Worm (Caenorhabditis elegans) whole organism, L1 larva: Measurements from ENCODE around the gene nhr-201.

Source experiments
- C04F5.9 ChIP-seq: sonication (generic microtip); optimal IDR thresholded peaks from 2 replicates; lab custom pipeline; 2016; ENCODE audit warnings: missing genetic modification characterization, missing compliant biosample characterization
- C16A3.4 ChIP-seq: fragments of 150-350 bp; optimal IDR thresholded peaks from 2 replicates; lab custom pipeline; 2014; ENCODE audit warnings: missing biosample characterization, missing genetic modification characterization
- C34B4.2 ChIP-seq: sonication (generic microtip); optimal IDR thresholded peaks from 2 replicates; lab custom pipeline; 2017; ENCODE audit warnings: mild to moderate bottlenecking, missing genetic modification characterization, missing compliant biosample characterization
- F16B12.6 ChIP-seq: fragments of 150-350 bp; optimal IDR thresholded peaks from 2 replicates; lab custom pipeline; 2014; ENCODE audit warnings: missing biosample characterization, missing genetic modification characterization
- aha-1 ChIP-seq: fragments of 150-350 bp; optimal IDR thresholded peaks from 2 replicates; lab custom pipeline; 2014; ENCODE audit warnings: missing biosample characterization, missing genetic modification characterization
- alr-1 ChIP-seq: fragments of 200-800 bp; sonication (Bioruptor generic); optimal IDR thresholded peaks from 2 replicates; lab custom pipeline; 2018; ENCODE audit warnings: borderline replicate concordance, mild to moderate bottlenecking, missing genetic modification characterization, missing compliant biosample characterization
- ama-1 ChIP-seq: fragments of 150-350 bp; optimal IDR thresholded peaks from 2 replicates; lab custom pipeline; 2014
- ceh-82 ChIP-seq, 3 experiments: fragments of 150-350 bp in 1 of 3; sonication (generic microtip) in 2 of 3; optimal IDR thresholded peaks; 2 replicates each; lab custom pipeline; 2014 to 2017; ENCODE audit warnings: missing biosample characterization in 3 of 3, missing genetic modification characterization in 3 of 3
- ceh-90 ChIP-seq: sonication (generic microtip); optimal IDR thresholded peaks from 2 replicates; lab custom pipeline; 2016; ENCODE audit warnings: missing genetic modification characterization, missing compliant biosample characterization
- ces-1 ChIP-seq: fragments of 150-350 bp; optimal IDR thresholded peaks from 2 replicates; lab custom pipeline; 2014; ENCODE audit warnings: missing biosample characterization, missing genetic modification reagents, missing genetic modification characterization
- dpl-1 ChIP-seq, 3 experiments: fragments of 150-350 bp in 2 of 3; sonication (generic microtip) in 1 of 3; optimal IDR thresholded peaks; 2 replicates each; lab custom pipeline; 2014 to 2017; ENCODE audit warnings: missing biosample characterization in 3 of 3, missing genetic modification characterization in 3 of 3, missing genetic modification reagents in 3 of 3
- efl-1 ChIP-seq, 4 experiments: fragments of 150-350 bp; optimal IDR thresholded peaks in 3 of 4; peaks in 1 of 4; 1 replicate in 1 of 4; 2 replicates in 3 of 4; lab custom pipeline; 2014; ENCODE audit warnings: missing biosample characterization in 2 of 4, missing genetic modification characterization in 2 of 4, missing genetic modification reagents in 2 of 4
- efl-3 ChIP-seq: fragments of 200-800 bp; sonication (Bioruptor generic); optimal IDR thresholded peaks from 2 replicates; lab custom pipeline; 2018; ENCODE audit warnings: mild to moderate bottlenecking, missing genetic modification characterization, missing compliant biosample characterization
- egl-13 ChIP-seq: sonication (generic microtip); optimal IDR thresholded peaks from 2 replicates; lab custom pipeline; 2016; ENCODE audit warnings: missing genotype, missing genetic modification reagents, missing genetic modification characterization, missing compliant biosample characterization
- ets-5 ChIP-seq: fragments of 200-800 bp; sonication (Bioruptor generic); IDR thresholded peaks from 2 replicates; pipeline ENCODE4 v1.3.6; 2022; ENCODE audit warnings: missing genetic modification characterization, missing compliant biosample characterization
- fkh-4 ChIP-seq: sonication (generic microtip); optimal IDR thresholded peaks from 2 replicates; lab custom pipeline; 2016; ENCODE audit warnings: missing compliant biosample characterization, missing genetic modification characterization, borderline replicate concordance
- hlh-4 ChIP-seq: sonication (generic microtip); optimal IDR thresholded peaks from 2 replicates; lab custom pipeline; 2016; ENCODE audit warnings: mild to moderate bottlenecking, missing genetic modification characterization, missing compliant biosample characterization
- jun-1 ChIP-seq: fragments of 150-350 bp; optimal IDR thresholded peaks from 2 replicates; lab custom pipeline; 2014; ENCODE audit warnings: missing biosample characterization, missing genetic modification reagents, missing genetic modification characterization
- lin-13 ChIP-seq: fragments of 150-350 bp; optimal IDR thresholded peaks from 2 replicates; lab custom pipeline; 2014; ENCODE audit warnings: missing biosample characterization, missing genetic modification reagents, missing genetic modification characterization
- lin-39 ChIP-seq: fragments of 150-350 bp; optimal IDR thresholded peaks from 2 replicates; lab custom pipeline; 2014; ENCODE audit warnings: missing biosample characterization, missing genetic modification reagents, missing genetic modification characterization
- lsy-2 ChIP-seq, 2 experiments: fragments of 150-350 bp; optimal IDR thresholded peaks; 2 replicates each; lab custom pipeline; 2014; ENCODE audit warnings: missing biosample characterization in 2 of 2, missing genetic modification characterization in 2 of 2
- mdl-1 ChIP-seq, 2 experiments: fragments of 150-350 bp; optimal IDR thresholded peaks; 2 replicates each; lab custom pipeline; 2014 to 2017; ENCODE audit warnings: missing biosample characterization in 2 of 2, missing genetic modification characterization in 2 of 2, inconsistent platforms in 1 of 2
- mef-2 ChIP-seq: fragments of 150-350 bp; optimal IDR thresholded peaks from 2 replicates; lab custom pipeline; 2014; ENCODE audit warnings: missing biosample characterization, missing genetic modification characterization
- nhr-19 ChIP-seq: fragments of 200-800 bp; sonication (Bioruptor generic); conservative IDR thresholded peaks from 2 replicates; pipeline ENCODE4 v1.3.6; 2022; ENCODE audit warnings: missing genetic modification characterization, missing compliant biosample characterization
- nhr-28 ChIP-seq: fragments of 150-350 bp; optimal IDR thresholded peaks from 2 replicates; lab custom pipeline; 2014; ENCODE audit warnings: missing biosample characterization, missing genetic modification characterization
- nhr-47 ChIP-seq: sonication (generic microtip); optimal IDR thresholded peaks from 2 replicates; lab custom pipeline; 2016; ENCODE audit warnings: mild to moderate bottlenecking, missing genetic modification characterization, moderate library complexity, missing compliant biosample characterization
- nhr-85 ChIP-seq: sonication (generic microtip); peaks from one replicate; lab custom pipeline; 2016; ENCODE audit warnings: missing genetic modification characterization, inconsistent platforms, missing compliant biosample characterization
- nhr-90 ChIP-seq: sonication (generic microtip); optimal IDR thresholded peaks from 2 replicates; lab custom pipeline; 2016; ENCODE audit warnings: mild to moderate bottlenecking, missing genetic modification characterization, missing compliant biosample characterization; ENCODE audit not compliant: poor library complexity
- pag-3 ChIP-seq: sonication (generic microtip); optimal IDR thresholded peaks from 2 replicates; lab custom pipeline; 2017; ENCODE audit warnings: missing genetic modification characterization, mild to moderate bottlenecking, missing compliant biosample characterization, antibody characterized with exemption, borderline replicate concordance; ENCODE audit not compliant: insufficient read depth
- pqm-1 ChIP-seq: sonication (generic microtip); optimal IDR thresholded peaks from 3 replicates; lab custom pipeline; 2017; ENCODE audit warnings: missing biosample characterization, missing genetic modification characterization
- skn-1 ChIP-seq: fragments of 150-350 bp; optimal IDR thresholded peaks from 2 replicates; lab custom pipeline; 2014; ENCODE audit warnings: missing biosample characterization, missing genetic modification characterization
- snpc-4 ChIP-seq: fragments of 150-350 bp; optimal IDR thresholded peaks from 2 replicates; lab custom pipeline; 2014; ENCODE audit warnings: missing biosample characterization, missing genetic modification characterization
- snu-23 ChIP-seq: sonication (generic microtip); optimal IDR thresholded peaks from 2 replicates; lab custom pipeline; 2016; ENCODE audit warnings: missing genetic modification characterization, missing compliant biosample characterization
- sox-4 ChIP-seq: sonication (generic microtip); optimal IDR thresholded peaks from 2 replicates; lab custom pipeline; 2016; ENCODE audit warnings: missing genetic modification characterization, missing compliant biosample characterization
- sptf-1 ChIP-seq: fragments of 150-350 bp; optimal IDR thresholded peaks from 2 replicates; lab custom pipeline; 2014; ENCODE audit warnings: missing biosample characterization, missing genetic modification characterization
- sup-37 ChIP-seq: fragments of 200-800 bp; sonication (Bioruptor generic); optimal IDR thresholded peaks from 2 replicates; lab custom pipeline; 2018; ENCODE audit warnings: mild to moderate bottlenecking, missing genetic modification characterization, missing compliant biosample characterization
- tbx-2 ChIP-seq: sonication (generic microtip); optimal IDR thresholded peaks from 2 replicates; lab custom pipeline; 2016; ENCODE audit warnings: missing genetic modification characterization, missing compliant biosample characterization
- unc-30 ChIP-seq: sonication (generic microtip); optimal IDR thresholded peaks from 2 replicates; lab custom pipeline; 2017; ENCODE audit warnings: missing biosample characterization, missing genetic modification characterization
- unc-86 ChIP-seq: sonication (generic microtip); optimal IDR thresholded peaks from 2 replicates; lab custom pipeline; 2016; ENCODE audit warnings: missing genetic modification characterization, missing compliant biosample characterization
- unc-98 ChIP-seq: fragments of 200-800 bp; sonication (Bioruptor generic); IDR thresholded peaks from 2 replicates; pipeline ENCODE4 v1.3.6; 2022; ENCODE audit warnings: missing genetic modification characterization, missing compliant biosample characterization
- vab-15 ChIP-seq: sonication (generic microtip); optimal IDR thresholded peaks from 2 replicates; lab custom pipeline; 2017; ENCODE audit warnings: missing genotype, mild to moderate bottlenecking, missing genetic modification characterization, missing compliant biosample characterization
- xbp-1 ChIP-seq: sonication (generic microtip); optimal IDR thresholded peaks from 2 replicates; lab custom pipeline; 2016; ENCODE audit warnings: missing genetic modification characterization, missing compliant biosample characterization
- zag-1 ChIP-seq: fragments of 150-350 bp; optimal IDR thresholded peaks from 2 replicates; lab custom pipeline; 2014; ENCODE audit warnings: missing biosample characterization, missing genetic modification characterization
- ztf-11 ChIP-seq, 2 experiments: sonication (generic microtip); optimal IDR thresholded peaks; 2 replicates each; lab custom pipeline; 2016 to 2017; ENCODE audit warnings: missing genetic modification characterization in 2 of 2, missing biosample characterization in 1 of 2, missing compliant biosample characterization in 1 of 2
- ztf-4 ChIP-seq: fragments of 150-350 bp; optimal IDR thresholded peaks from 2 replicates; lab custom pipeline; 2014; ENCODE audit warnings: missing biosample characterization, missing genetic modification characterization

The nhr-201 gene

DNA sequence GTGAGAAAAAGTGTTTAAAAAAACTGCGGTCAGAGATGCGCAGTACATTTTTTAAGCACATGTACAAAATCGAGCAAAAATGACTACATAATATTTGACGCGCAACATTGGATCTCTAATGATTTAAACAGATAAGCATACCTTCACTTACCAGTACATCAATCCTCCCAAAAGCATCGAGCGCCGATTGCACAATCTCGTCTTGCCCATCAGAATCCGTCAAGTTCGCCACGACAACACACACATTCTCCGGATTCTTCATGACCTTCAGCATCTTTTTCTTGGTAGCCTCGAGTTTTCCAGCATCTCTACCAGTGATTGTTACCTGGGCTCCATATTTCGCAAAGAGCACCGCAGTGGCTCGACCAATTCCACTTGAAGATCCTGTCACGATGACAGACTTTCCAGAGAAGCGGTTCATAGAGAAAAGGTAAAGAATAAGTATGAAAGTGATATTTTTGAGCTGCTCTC lies 38.2 kb downstream of the nhr-201 start, which contains the start of gene T01G6.10:
Gene T01G6.10 (minus strand): TSS at position 421 of the 471 bp plus-strand sequence.
- no peak for TF ChIP-seq egl-13 (tag; lab: Kevin White, UChicago)
- no peak for TF ChIP-seq sptf-1 (tag; lab: Kevin White, UChicago)
- no peak for TF ChIP-seq nhr-28
- TF ChIP-seq efl-3 (GFP tag; lab: Kevin White, UChicago), result no peak
- TF ChIP-seq C04F5.9 (tag; lab: Kevin White, UChicago), result no peak
- TF ChIP-seq nhr-85 (tag; lab: Kevin White, UChicago), result no peak
- TF ChIP-seq pag-3, result no peak
- no peak for TF ChIP-seq unc-30 (tag; lab: Kevin White, UChicago)
- TF ChIP-seq xbp-1, result no peak
- TF ChIP-seq ama-1 (lab: Kevin White, UChicago), result no peak
- TF ChIP-seq efl-1 (optimal IDR thresholded peaks at IDR 0.05; lab: Kevin White, UChicago), result no peak
- no peak for TF ChIP-seq efl-1 (GFP tag; optimal IDR thresholded peaks at IDR 0.05 in 1 of 2; lab: Kevin White, UChicago)
- no peak for TF ChIP-seq pqm-1 (tag; lab: Kevin White, UChicago)
- TF ChIP-seq fkh-4 (tag; lab: Kevin White, UChicago), result no peak
- no peak for TF ChIP-seq ces-1 (GFP tag; lab: Kevin White, UChicago)
- no peak for TF ChIP-seq C34B4.2 (tag; lab: Kevin White, UChicago)
- TF ChIP-seq nhr-90, result no peak
- no peak for TF ChIP-seq ceh-90
- TF ChIP-seq snpc-4 (tag; lab: Kevin White, UChicago), result no peak
- no peak for TF ChIP-seq hlh-4 (tag; lab: Kevin White, UChicago)

DNA sequence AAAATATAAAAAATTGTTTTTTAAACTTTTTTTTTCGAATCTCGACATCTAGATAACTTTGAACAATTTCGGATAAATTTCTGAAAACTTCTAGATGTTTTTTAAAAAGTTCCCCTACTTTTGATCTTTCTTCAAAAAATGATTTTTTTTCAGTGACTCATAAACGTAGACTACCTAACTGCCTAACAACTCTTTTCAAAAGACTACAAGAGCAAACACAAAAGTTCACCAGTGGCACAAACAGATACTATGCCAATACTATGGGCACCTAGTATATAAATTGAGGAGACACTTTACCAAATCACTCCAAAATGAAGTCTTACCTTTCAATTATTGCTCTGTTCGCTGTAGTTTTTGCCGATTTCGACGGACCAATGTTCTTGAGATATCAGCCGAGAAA lies 39.1 kb downstream of the nhr-201 start, which contains the start of gene srlf-35:
Gene srlf-35 (plus strand): TSS at position 301 of the 400 bp plus-strand sequence.
- no peak for TF ChIP-seq skn-1 (tag; lab: Kevin White, UChicago)
- no peak for TF ChIP-seq nhr-90
- TF ChIP-seq snu-23 (GFP tag; lab: Kevin White, UChicago), result no peak
- TF ChIP-seq jun-1 (tag; lab: Kevin White, UChicago), result no peak
- TF ChIP-seq unc-98 (GFP tag; lab: Robert Waterston, UW), result no peak
- no peak for TF ChIP-seq aha-1
- no peak for TF ChIP-seq mdl-1 (tag; optimal IDR thresholded peaks at IDR 0.05; lab: Kevin White, UChicago)
- TF ChIP-seq sptf-1 (tag; lab: Kevin White, UChicago), result no peak
- TF ChIP-seq ets-5 (GFP tag; lab: Robert Waterston, UW), result no peak
- TF ChIP-seq ces-1 (GFP tag; lab: Kevin White, UChicago), result no peak
- TF ChIP-seq lsy-2 (tag; optimal IDR thresholded peaks at IDR 0.05; lab: Kevin White, UChicago), result no peak

DNA sequence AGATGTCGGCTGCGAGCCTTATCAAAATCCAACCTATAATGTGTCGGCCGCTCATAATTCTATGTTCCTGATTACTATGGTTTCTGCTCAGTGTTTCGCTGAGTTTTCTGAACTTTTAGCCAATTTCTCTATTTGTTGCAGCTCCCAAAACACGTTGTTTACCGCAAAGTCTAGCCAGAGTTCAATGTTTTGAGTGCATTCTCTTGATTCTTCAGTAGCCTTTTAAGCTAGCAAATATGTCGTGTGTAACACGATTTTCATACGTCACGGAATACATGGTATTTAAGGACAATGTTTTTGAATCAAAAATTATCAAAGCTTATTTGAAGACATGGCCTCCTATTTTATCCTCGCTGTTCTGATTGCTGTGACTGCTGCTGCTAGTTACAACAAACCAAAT lies 40.6 kb downstream of the nhr-201 start, which contains the start of gene srlf-19:
Gene srlf-19 (plus strand): TSS at position 301 of the 400 bp plus-strand sequence.
- no peak for TF ChIP-seq efl-1 (optimal IDR thresholded peaks at IDR 0.05; lab: Kevin White, UChicago)
- TF ChIP-seq efl-1 (GFP tag; optimal IDR thresholded peaks at IDR 0.05 in 1 of 2; lab: Kevin White, UChicago), result no peak
- TF ChIP-seq F16B12.6 (tag; lab: Kevin White, UChicago), result no peak
- TF ChIP-seq nhr-90, result no peak
- no peak for TF ChIP-seq ets-5 (GFP tag; lab: Robert Waterston, UW)
- TF ChIP-seq unc-86 (tag; lab: Kevin White, UChicago), result no peak
- no peak for TF ChIP-seq sptf-1 (tag; lab: Kevin White, UChicago)
- no peak for TF ChIP-seq zag-1 (tag; lab: Kevin White, UChicago)
- TF ChIP-seq ztf-4 (tag; lab: Kevin White, UChicago), result no peak
- TF ChIP-seq unc-98 (GFP tag; lab: Robert Waterston, UW), result no peak
- TF ChIP-seq C16A3.4 (tag; lab: Kevin White, UChicago), result no peak
- TF ChIP-seq sox-4 (tag; lab: Kevin White, UChicago), result no peak
- no peak for TF ChIP-seq nhr-47
- no peak for TF ChIP-seq dpl-1 (GFP tag; optimal IDR thresholded peaks at IDR 0.05; lab: Kevin White, UChicago)
- no peak for TF ChIP-seq ztf-11 (tag; optimal IDR thresholded peaks at IDR 0.05; lab: Kevin White, UChicago)
- TF ChIP-seq, all 84 proteins: peak for 0

DNA sequence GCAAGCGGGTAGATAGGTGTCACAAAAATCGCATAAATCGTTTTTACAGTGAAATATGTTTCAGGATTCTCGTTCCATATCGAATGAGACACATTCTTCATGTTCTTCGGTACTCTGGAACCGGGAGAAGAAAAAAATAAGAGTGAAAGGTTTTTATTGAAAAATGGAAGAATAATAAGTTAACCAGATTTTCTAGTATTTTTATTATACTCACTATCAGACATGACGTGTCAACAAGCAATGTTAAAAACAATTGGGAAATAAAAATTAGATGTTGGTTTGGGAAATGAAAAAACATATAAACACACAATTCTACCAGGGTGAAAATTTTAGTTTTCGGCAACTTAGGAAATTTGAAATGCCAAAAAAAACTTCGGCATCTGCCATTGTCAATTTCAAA lies 47.8 kb downstream of the nhr-201 start, which contains the start of gene srh-37:
Gene srh-37 (minus strand): TSS at position 101 of the 400 bp plus-strand sequence.
- TF ChIP-seq sup-37 (GFP tag; lab: Kevin White, UChicago) (no peak), zag-1 (tag; lab: Kevin White, UChicago) (no peak), mef-2 (tag; lab: Kevin White, UChicago) (no peak), lin-39 (no peak), efl-3 (GFP tag; lab: Kevin White, UChicago) (no peak), nhr-47 (no peak), vab-15 (tag; lab: Kevin White, UChicago) (no peak), lin-13 (GFP tag; lab: Kevin White, UChicago) (no peak), ceh-82 (tag; optimal IDR thresholded peaks at IDR 0.05; lab: Kevin White, UChicago) (no peak), alr-1 (no peak), nhr-19 (GFP tag; lab: Robert Waterston, UW) (no peak), tbx-2 (tag; lab: Kevin White, UChicago) (no peak), ceh-90 (no peak)
